Worm (Caenorhabditis elegans): ENCODE measurements around the gene C29A12.1.

Gene C29A12.1

DNA sequence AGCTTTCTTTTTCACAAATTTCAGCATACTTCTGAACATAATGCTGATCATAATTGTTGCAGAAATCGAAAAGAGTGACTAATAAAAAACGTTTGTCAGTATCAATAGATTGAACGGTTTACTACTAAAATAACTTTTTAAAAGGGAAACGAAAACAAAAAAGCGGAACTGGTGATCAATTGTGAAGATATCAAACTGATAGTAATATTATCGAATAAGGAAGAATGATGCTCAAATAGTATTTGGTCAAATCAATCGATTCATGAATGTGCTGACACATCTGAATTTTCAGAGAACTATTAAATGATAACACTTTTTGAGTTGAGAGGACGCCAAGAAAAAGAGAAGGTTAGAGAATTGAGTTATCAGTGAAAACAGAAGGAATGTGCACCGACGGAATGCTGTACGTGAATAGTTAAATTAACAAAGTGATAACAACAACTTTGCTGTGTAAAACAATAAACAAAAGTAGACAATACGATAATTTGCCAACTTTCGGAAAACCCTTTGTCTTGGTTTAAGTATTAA is 36.7 kb downstream of the C29A12.1 start, which contains the start of gene D1054.5:
Gene D1054.5 (minus strand): TSS at position 51 of the 528 bp plus-strand sequence.
- no peak for TF ChIP-seq unc-62 (GFP tag; optimal IDR thresholded peaks at IDR 0.05)

DNA sequence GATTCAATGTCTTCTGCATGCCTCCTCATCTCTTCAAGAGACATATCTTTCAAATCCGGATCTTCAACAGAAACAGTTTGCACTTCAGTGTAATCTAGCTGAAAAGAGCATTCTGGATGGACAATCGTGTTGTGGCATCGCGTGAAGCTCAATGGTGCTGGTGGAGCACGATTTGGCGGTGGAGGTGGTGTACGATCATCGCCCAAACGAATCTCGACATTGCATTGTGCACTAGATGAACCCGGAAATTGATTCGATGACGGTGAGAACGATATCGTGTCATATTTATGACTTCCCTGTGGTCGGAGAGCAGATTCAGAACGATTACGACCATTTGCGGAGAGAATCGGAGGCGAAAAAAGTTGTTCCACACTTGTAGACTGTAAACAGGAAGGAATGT is 40.1 kb downstream of the C29A12.1 start:
- no peak for TF ChIP-seq unc-62 (GFP tag; optimal IDR thresholded peaks at IDR 0.05)

DNA sequence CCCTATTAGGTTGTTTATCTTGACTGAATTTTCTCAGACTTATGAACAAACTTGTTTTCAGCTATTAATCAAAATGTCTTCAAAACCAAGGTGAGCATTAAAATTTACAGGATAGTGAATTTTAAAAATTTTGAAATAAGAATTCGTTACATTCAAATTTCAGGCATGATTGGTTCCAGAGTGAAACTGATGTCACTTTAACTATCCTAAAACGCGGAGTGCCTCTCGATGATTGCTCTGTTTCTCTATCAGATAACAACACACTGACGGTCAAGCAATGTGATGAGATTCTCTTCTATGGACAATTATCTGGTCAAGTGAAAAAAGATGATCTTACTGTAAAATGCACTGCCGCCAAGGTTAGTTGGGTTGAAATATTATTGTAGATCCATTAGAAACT is 41.9 kb downstream of the C29A12.1 start, which contains the start of gene D1054.3:
Gene D1054.3 (plus strand): TSS at position 62 of the 400 bp plus-strand sequence.
- TF ChIP-seq unc-62 (GFP tag; optimal IDR thresholded peaks at IDR 0.05), result no peak

DNA sequence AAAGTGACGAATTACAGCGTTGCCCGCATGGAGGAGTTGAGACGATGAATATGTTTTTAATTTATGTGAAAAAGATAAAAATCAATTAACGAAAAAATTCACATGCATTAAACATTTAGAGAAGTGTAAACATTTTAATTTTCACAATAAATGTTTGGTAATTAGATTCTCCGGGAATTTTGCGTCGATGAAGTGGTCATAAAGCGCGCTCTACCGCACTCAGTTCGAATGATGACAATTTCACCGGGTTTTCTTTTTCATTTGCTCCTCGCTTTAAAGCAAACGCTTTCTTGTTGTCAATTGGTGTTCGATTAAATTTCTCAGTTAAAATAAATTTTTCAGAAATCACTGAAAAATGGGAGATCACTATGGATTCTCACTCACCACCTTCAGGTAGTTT is 43.3 kb downstream of the C29A12.1 start, which contains the start of the genes D1054.1 and pas-2:
Gene D1054.1 (minus strand): TSS at position 192 of the 400 bp plus-strand sequence.
Gene pas-2 (plus strand): TSS at position 343 of the 400 bp plus-strand sequence.
- no peak for TF ChIP-seq unc-62 (GFP tag; optimal IDR thresholded peaks at IDR 0.05)

DNA sequence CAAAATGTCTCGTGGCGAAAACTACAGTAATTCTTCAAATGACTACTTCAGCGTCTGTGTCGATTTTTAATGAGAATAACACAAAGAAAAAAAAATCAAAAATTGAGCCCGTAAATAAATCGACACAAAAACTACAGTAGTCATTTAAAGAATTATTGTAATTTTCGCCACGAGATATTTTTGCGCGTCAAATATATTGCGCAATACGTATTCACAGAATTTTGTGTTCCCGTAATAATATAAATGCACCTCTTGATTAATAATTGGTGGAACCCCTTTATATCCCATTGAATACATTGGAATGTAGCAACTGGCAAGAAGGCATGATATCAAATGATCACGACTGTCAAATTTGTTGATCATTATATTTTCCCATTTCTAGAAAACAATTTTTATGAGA is 44.4 kb downstream of the C29A12.1 start:
- TF ChIP-seq unc-62 (GFP tag; optimal IDR thresholded peaks at IDR 0.05), result no peak

DNA sequence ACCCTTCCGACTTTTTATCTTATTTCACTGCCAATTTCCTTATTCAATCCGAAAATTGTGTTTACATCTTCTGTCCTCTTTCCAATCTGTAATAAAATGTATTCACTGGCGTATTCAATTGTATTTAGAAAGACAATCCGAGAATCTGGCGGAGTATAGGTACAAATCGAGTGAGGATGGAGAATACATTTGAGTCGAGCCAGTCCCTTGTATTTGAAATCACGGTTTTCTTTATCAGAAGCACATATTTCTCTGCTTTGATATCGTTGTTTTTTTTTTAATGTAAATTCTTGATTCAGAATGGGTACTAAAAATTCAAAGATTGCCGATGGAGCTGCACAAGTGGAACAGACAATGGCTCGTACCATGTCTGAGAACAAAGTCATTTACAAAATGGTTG is 49.2 kb downstream of the C29A12.1 start, which contains the start of gene ocr-1:
Gene ocr-1 (plus strand): TSS at position 301 of the 400 bp plus-strand sequence.
- no peak for TF ChIP-seq unc-62 (GFP tag; optimal IDR thresholded peaks at IDR 0.05)

DNA sequence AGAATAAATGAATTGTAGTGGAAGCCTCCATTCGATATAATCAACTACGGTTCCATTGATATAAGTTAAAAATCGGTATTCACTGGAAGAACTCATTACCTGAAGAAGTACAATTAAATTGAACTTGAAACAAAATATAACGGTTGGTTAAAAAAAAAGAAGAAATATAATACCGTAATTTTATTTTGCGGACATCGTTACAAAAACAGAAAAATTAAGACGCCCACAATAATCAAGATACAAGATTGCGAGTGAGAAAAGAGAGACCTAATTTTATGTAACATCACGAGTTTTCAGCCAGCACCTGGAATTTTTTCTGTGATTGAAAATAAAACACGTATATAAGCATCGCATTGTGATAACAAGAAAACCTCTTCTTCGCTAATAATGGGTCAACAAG is 50.6 kb downstream of the C29A12.1 start, which contains the start of gene sre-6:
Gene sre-6 (minus strand): TSS at position 101 of the 400 bp plus-strand sequence.
- no peak for TF ChIP-seq unc-62 (GFP tag; optimal IDR thresholded peaks at IDR 0.05)
